Worm (Caenorhabditis elegans) whole organism, midembryonic: ENCODE results near the gene C15B12.9.

Experiments used
- T22C8.4 ChIP-seq: fragments of 200-800 bp; sonication (Bioruptor generic); IDR thresholded peaks from 2 replicates; pipeline ENCODE4 v1.3.6; 2022; ENCODE audit warnings: missing genetic modification characterization, missing compliant biosample characterization
- cog-1 ChIP-seq: sonication (generic microtip); optimal IDR thresholded peaks from 2 replicates; lab custom pipeline; 2016; ENCODE audit warnings: missing genetic modification characterization, missing compliant biosample characterization
- flt-1 ChIP-seq: fragments of 200-800 bp; sonication (Bioruptor generic); IDR thresholded peaks from 2 replicates; pipeline ENCODE4 v1.3.6; 2022; ENCODE audit warnings: missing genetic modification characterization, missing compliant biosample characterization
- klf-2 ChIP-seq: fragments of 200-800 bp; sonication (Bioruptor generic); conservative IDR thresholded peaks from 2 replicates; pipeline ENCODE4 v1.3.6; 2022; ENCODE audit warnings: missing genetic modification reagents, missing genetic modification characterization, missing compliant biosample characterization
- med-1 ChIP-seq: sonication (generic microtip); optimal IDR thresholded peaks from 2 replicates; lab custom pipeline; 2017; ENCODE audit warnings: missing genetic modification characterization, mild to moderate bottlenecking, missing compliant biosample characterization, antibody characterized with exemption, missing genetic modification reagents; ENCODE audit not compliant: insufficient read depth
- ref-1 ChIP-seq: fragments of 200-800 bp; sonication (Bioruptor generic); conservative IDR thresholded peaks from 2 replicates; pipeline ENCODE4 v1.3.6; 2022; ENCODE audit warnings: missing genetic modification reagents, missing genetic modification characterization, missing compliant biosample characterization
- tab-1 ChIP-seq: fragments of 200-800 bp; sonication (Bioruptor generic); IDR thresholded peaks from 2 replicates; pipeline ENCODE4 v1.3.6; 2022; ENCODE audit warnings: missing genetic modification characterization, missing compliant biosample characterization
- ztf-23 ChIP-seq: fragments of 200-800 bp; sonication (Bioruptor generic); IDR thresholded peaks from 2 replicates; pipeline ENCODE4 v1.3.6; 2022; ENCODE audit warnings: missing genetic modification reagents, missing genetic modification characterization, missing compliant biosample characterization
- ztf-29 ChIP-seq: fragments of 200-800 bp; sonication (Bioruptor generic); IDR thresholded peaks from 2 replicates; pipeline ENCODE4 v1.3.6; 2022; ENCODE audit warnings: missing genetic modification reagents, missing genetic modification characterization, missing compliant biosample characterization

Gene C15B12.9

ce11 chrX:6440464-6440863 is 28.1 kb upstream of the C15B12.9 start, which contains the start of gene K10C2.14:
TSS of gene K10C2.14 (minus strand) at chrX:6440564.
- TF ChIP-seq tab-1 (GFP tag; lab: Robert Waterston, UW) = no peak
- TF ChIP-seq cog-1 (tag; lab: Kevin White, UChicago) = no peak
- TF ChIP-seq ref-1 (GFP tag; lab: Robert Waterston, UW) = no peak
- no peak for TF ChIP-seq ztf-29
- no peak for TF ChIP-seq ztf-23
- no peak for TF ChIP-seq med-1 (GFP tag; lab: Kevin White, UChicago)
- no peak for TF ChIP-seq klf-2 (GFP tag; lab: Robert Waterston, UW)
- TF ChIP-seq T22C8.4 = no peak

DNA sequence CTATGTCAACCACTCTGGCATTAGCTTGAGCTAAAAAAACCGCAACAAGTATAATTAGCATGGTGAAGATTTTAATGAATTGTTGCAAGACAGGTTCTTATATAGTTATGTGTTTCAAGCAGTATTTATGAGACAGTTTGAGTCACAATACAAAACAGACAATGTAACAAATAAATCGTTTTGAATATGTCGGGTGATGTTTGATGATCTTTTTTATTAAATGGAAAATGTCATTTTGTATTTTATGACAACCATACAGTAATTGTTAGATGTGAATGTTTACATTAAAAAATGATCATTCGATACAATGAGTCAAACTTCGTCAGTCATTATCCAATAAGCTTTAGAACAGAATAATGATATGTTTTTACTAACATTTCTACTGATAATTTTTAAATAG is 25.2 kb upstream of the C15B12.9 start, which contains the start of gene K10C2.7:
Gene K10C2.7 (minus strand): TSS at position 101 of the 400 bp plus-strand sequence.
- TF ChIP-seq cog-1 (tag; lab: Kevin White, UChicago) (no peak), ztf-23 (no peak), tab-1 (GFP tag; lab: Robert Waterston, UW) (no peak), med-1 (GFP tag; lab: Kevin White, UChicago) (no peak), T22C8.4 (no peak), klf-2 (GFP tag; lab: Robert Waterston, UW) (no peak), ref-1 (GFP tag; lab: Robert Waterston, UW) (no peak), ztf-29 (no peak), flt-1 (no peak)

- TF ChIP-seq ztf-29 (no peak), ref-1 (GFP tag; lab: Robert Waterston, UW) (no peak), tab-1 (GFP tag; lab: Robert Waterston, UW) (no peak), med-1 (GFP tag; lab: Kevin White, UChicago) (no peak), T22C8.4 (no peak), cog-1 (tag; lab: Kevin White, UChicago) (no peak), flt-1 (no peak), klf-2 (GFP tag; lab: Robert Waterston, UW) (no peak), ztf-23 (no peak)
Measured at ce11 chrX:6445239-6445638, 23.4 kb upstream of the C15B12.9 start.

DNA sequence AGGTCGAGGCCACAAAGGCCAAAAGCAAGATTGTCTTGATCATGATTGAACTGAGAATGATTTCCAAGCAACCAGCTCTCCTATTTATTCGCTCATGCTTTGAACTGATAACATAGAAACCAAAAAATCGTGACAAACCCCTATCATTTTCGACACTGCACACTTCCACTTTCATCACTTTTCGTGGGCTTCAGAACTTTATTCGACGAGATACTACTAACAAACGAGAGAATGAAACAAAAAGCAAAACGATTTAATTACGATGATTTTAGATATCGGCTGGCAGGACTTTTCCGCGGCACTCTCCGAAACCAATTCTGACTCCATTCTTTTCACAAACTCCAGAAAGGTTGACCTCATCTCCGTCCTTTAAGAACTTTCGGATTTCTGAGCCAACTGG is 22.0 kb upstream of the C15B12.9 start, which contains the start of gene asp-14:
Gene asp-14 (minus strand): TSS at position 101 of the 400 bp plus-strand sequence.
- TF ChIP-seq ref-1 (GFP tag; lab: Robert Waterston, UW) (no peak), med-1 (GFP tag; lab: Kevin White, UChicago) (no peak), flt-1 (no peak), ztf-23 (no peak), tab-1 (GFP tag; lab: Robert Waterston, UW) (no peak), ztf-29 (no peak), klf-2 (GFP tag; lab: Robert Waterston, UW) (no peak), T22C8.4 (no peak), cog-1 (tag; lab: Kevin White, UChicago) (no peak)

- TF ChIP-seq klf-2 (GFP tag; lab: Robert Waterston, UW) = no peak
Measured at ce11 chrX:6448866-6449400, 19.7 kb upstream of the C15B12.9 start, which contains the start of gene fah-1. TSS of gene fah-1 (minus strand) at chrX:6448916.

- TF ChIP-seq T22C8.4 (no peak), flt-1 (no peak), ztf-23 (no peak), tab-1 (GFP tag; lab: Robert Waterston, UW) (no peak), ztf-29 (no peak), ref-1 (GFP tag; lab: Robert Waterston, UW) (no peak), cog-1 (tag; lab: Kevin White, UChicago) (no peak), klf-2 (GFP tag; lab: Robert Waterston, UW) (no peak)
Measured at ce11 chrX:6450839-6451491, 17.6 kb upstream of the C15B12.9 start, which contains the start of the genes grl-6 and K10C2.6. TSS of gene grl-6 (minus strand) at chrX:6450939. TSS of gene K10C2.6 (plus strand) at chrX:6451441.

- TF ChIP-seq flt-1 (no peak), ztf-23 (no peak), ztf-29 (no peak), ref-1 (GFP tag; lab: Robert Waterston, UW) (no peak), med-1 (GFP tag; lab: Kevin White, UChicago) (no peak), cog-1 (tag; lab: Kevin White, UChicago) (no peak), tab-1 (GFP tag; lab: Robert Waterston, UW) (no peak), klf-2 (GFP tag; lab: Robert Waterston, UW) (no peak), T22C8.4 (no peak)
Measured at ce11 chrX:6455157-6455556, 13.4 kb upstream of the C15B12.9 start, which contains the start of gene nas-33. TSS of gene nas-33 (minus strand) at chrX:6455257.

DNA sequence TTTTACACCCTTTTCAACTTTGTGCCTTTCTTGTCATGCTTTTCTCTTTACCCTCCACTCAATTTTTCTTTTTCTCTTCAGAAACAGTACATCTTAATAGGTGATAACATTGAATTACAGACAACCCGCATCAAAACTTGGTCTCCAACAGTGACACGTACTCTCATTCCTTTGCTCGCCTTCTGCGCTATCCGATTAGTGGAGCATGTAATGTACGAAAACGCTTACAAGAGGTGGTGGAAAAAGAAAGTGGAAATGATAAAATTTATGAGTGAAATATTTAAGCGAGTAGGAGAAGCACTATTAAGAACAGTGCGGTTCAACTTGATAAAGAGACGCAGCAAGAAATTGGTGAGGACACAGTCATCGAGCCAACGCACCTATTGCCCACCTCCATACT is 12.0 kb upstream of the C15B12.9 start, which contains the start of gene pept-1:
Gene pept-1 (plus strand): TSS at position 306 of the 400 bp plus-strand sequence.
- TF ChIP-seq flt-1 (no peak), klf-2 (GFP tag; lab: Robert Waterston, UW) (no peak), med-1 (GFP tag; lab: Kevin White, UChicago) (no peak), T22C8.4 (no peak), cog-1 (tag; lab: Kevin White, UChicago) (no peak), tab-1 (GFP tag; lab: Robert Waterston, UW) (no peak), ref-1 (GFP tag; lab: Robert Waterston, UW) (no peak), ztf-23 (no peak), ztf-29 (no peak)

DNA sequence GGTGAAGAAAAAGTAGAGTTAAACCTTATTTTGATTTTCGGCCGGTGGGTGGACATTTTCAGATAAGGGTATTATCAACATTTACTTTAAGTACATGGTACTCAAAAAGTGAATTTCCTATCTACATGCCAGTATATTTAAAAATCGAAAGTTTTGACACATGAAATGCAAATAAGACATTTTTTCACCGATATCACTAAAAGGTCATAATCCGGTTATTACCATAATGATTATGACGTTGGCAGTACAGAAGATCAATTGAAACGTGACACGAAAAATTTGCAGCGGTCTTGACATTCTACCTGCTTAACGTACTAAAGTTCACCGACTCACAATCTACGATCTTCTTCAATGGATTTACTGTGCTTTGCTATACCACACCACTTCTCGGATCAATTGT is 10.6 kb upstream of the C15B12.9 start:
- TF ChIP-seq klf-2 (GFP tag; lab: Robert Waterston, UW) (no peak), ztf-29 (no peak), ref-1 (GFP tag; lab: Robert Waterston, UW) (no peak), flt-1 (no peak), T22C8.4 (no peak), tab-1 (GFP tag; lab: Robert Waterston, UW) (no peak), ztf-23 (no peak), cog-1 (tag; lab: Kevin White, UChicago) (no peak), med-1 (GFP tag; lab: Kevin White, UChicago) (no peak)
